Worm (Caenorhabditis elegans): ENCODE data around the gene R105.5.

DNA sequence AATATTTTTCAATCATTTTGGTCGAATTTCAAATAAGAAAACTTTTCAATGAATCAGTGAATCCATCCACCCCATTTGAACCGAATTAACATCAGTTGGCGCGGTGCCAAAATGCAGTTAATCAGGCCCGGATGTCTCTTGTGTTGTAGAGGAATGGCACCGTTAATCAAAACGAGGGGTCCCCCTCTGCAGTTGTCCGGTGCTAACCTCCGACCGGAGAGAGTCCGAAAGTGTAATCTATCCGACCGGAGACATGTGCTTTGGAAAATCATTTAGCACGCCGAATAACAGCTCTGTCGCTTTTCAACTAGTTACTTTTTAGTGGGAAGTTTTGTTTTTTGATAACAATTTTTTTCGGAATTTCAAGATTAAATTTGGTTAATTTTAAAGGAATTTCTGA is 9.1 kb downstream of the R105.5 start:
- TF ChIP-seq nhr-28 (tag; optimal IDR thresholded peaks at IDR 0.05) (no peak), nhr-11 (tag; optimal IDR thresholded peaks at IDR 0.05) (no peak), elt-2 (tag; optimal IDR thresholded peaks at IDR 0.05) (no peak), lin-39 (tag; optimal IDR thresholded peaks at IDR 0.05) (no peak), ceh-82 (tag; optimal IDR thresholded peaks at IDR 0.05) (no peak), snpc-4 (tag; optimal IDR thresholded peaks at IDR 0.05) (no peak), fos-1 (tag; optimal IDR thresholded peaks at IDR 0.05) (no peak), nhr-76 (tag; optimal IDR thresholded peaks at IDR 0.05) (no peak)

Data from whole organism, L1 larva.